Worm (Caenorhabditis elegans): ENCODE data around the gene col-109.

Gene col-109

ce11 chrIV:1834242-1834641 is 14.2 kb upstream of the col-109 start, which contains the start of gene ccm-2:
Gene ccm-2 (plus strand): TSS chrIV:1834628.
- TF ChIP-seq elt-3 (tag; optimal IDR thresholded peaks at IDR 0.05) (no peak), pha-4 (tag; optimal IDR thresholded peaks at IDR 0.05) (no peak), ceh-83 (GFP tag; optimal IDR thresholded peaks at IDR 0.05) (no peak), ceh-43 (GFP tag; optimal IDR thresholded peaks at IDR 0.05) (no peak), blmp-1 (tag; optimal IDR thresholded peaks at IDR 0.05) (no peak)

- no peak for TF ChIP-seq nhr-28 (tag; optimal IDR thresholded peaks at IDR 0.05)
- TF ChIP-seq unc-39 (tag; optimal IDR thresholded peaks at IDR 0.05): no peak
- TF ChIP-seq unc-120 (tag; optimal IDR thresholded peaks at IDR 0.05; ENCODE audit: poor library complexity, severe bottlenecking): no peak
- no peak for TF ChIP-seq elt-1 (tag; optimal IDR thresholded peaks at IDR 0.05; ENCODE audit: borderline replicate concordance, insufficient read depth)
- TF ChIP-seq drap-1 (GFP tag; optimal IDR thresholded peaks at IDR 0.05): no peak
- no peak for TF ChIP-seq blmp-1 (tag; optimal IDR thresholded peaks at IDR 0.05)
- TF ChIP-seq ztf-11 (tag; optimal IDR thresholded peaks at IDR 0.05): no peak
- TF ChIP-seq cnd-1 (tag; optimal IDR thresholded peaks at IDR 0.05): no peak
- TF ChIP-seq nhr-237 (tag; optimal IDR thresholded peaks at IDR 0.05): no peak
These were observed 13.1 kb upstream of the col-109 start for ce11 chrIV:1833115-1833514.

- TF ChIP-seq nhr-12 (tag; optimal IDR thresholded peaks at IDR 0.05): no peak
- no peak for TF ChIP-seq unc-120 (tag; optimal IDR thresholded peaks at IDR 0.05; ENCODE audit: poor library complexity, severe bottlenecking)
- TF ChIP-seq nhr-237 (tag; optimal IDR thresholded peaks at IDR 0.05): no peak
- TF ChIP-seq unc-62 (GFP tag; optimal IDR thresholded peaks at IDR 0.05): no peak
- TF ChIP-seq ceh-83 (GFP tag; optimal IDR thresholded peaks at IDR 0.05): no peak
- TF ChIP-seq zip-8 (tag; optimal IDR thresholded peaks at IDR 0.05): no peak
- TF ChIP-seq drap-1 (GFP tag; optimal IDR thresholded peaks at IDR 0.05): no peak
- no peak for TF ChIP-seq ztf-11 (tag; optimal IDR thresholded peaks at IDR 0.05)
- TF ChIP-seq lin-32 (GFP tag; optimal IDR thresholded peaks at IDR 0.05): no peak
- no peak for TF ChIP-seq tbx-8 (GFP tag; optimal IDR thresholded peaks at IDR 0.05)
- no peak for TF ChIP-seq sem-2 (GFP tag; optimal IDR thresholded peaks at IDR 0.05)
- no peak for TF ChIP-seq bed-3 (GFP tag; optimal IDR thresholded peaks at IDR 0.05)
- no peak for TF ChIP-seq elt-1 (tag; optimal IDR thresholded peaks at IDR 0.05; ENCODE audit: borderline replicate concordance, insufficient read depth)
- TF ChIP-seq lsy-2 (tag; optimal IDR thresholded peaks at IDR 0.05): no peak
- no peak for TF ChIP-seq mls-2 (tag; optimal IDR thresholded peaks at IDR 0.05)
- no peak for TF ChIP-seq nhr-28 (tag; optimal IDR thresholded peaks at IDR 0.05)
- TF ChIP-seq M03D4.4 (tag; optimal IDR thresholded peaks at IDR 0.05): no peak
- TF ChIP-seq unc-39 (tag; optimal IDR thresholded peaks at IDR 0.05): no peak
- no peak for TF ChIP-seq sptf-1 (tag; optimal IDR thresholded peaks at IDR 0.05)
- TF ChIP-seq blmp-1 (tag; optimal IDR thresholded peaks at IDR 0.05): no peak
These were observed 7.3 kb upstream of the col-109 start for ce11 chrIV:1827362-1827761.

ce11 chrIV:1826737-1827136 is 6.7 kb upstream of the col-109 start:
- TF ChIP-seq tbx-8 (GFP tag; optimal IDR thresholded peaks at IDR 0.05) (no peak), ces-1 (GFP tag; optimal IDR thresholded peaks at IDR 0.05) (peak; percentile 93)

- TF ChIP-seq unc-120 (tag; optimal IDR thresholded peaks at IDR 0.05; ENCODE audit: poor library complexity, severe bottlenecking) (peak; percentile 12), hlh-1 (tag; optimal IDR thresholded peaks at IDR 0.05) (no peak), mab-5 (tag; optimal IDR thresholded peaks at IDR 0.05) (no peak), nhr-76 (tag; optimal IDR thresholded peaks at IDR 0.05) (no peak), unc-39 (tag; optimal IDR thresholded peaks at IDR 0.05) (no peak), lsy-2 (tag; optimal IDR thresholded peaks at IDR 0.05) (no peak), sem-2 (GFP tag; optimal IDR thresholded peaks at IDR 0.05) (no peak), mep-1 (tag; optimal IDR thresholded peaks at IDR 0.05) (no peak), ces-1 (GFP tag; optimal IDR thresholded peaks at IDR 0.05) (peak; percentile 84), flh-1 (GFP tag; optimal IDR thresholded peaks at IDR 0.05) (no peak), sptf-1 (tag; optimal IDR thresholded peaks at IDR 0.05) (peak; percentile 16), mls-2 (tag; optimal IDR thresholded peaks at IDR 0.05) (peak; percentile 25), zip-8 (tag; optimal IDR thresholded peaks at IDR 0.05) (no peak), pha-4 (tag; optimal IDR thresholded peaks at IDR 0.05) (no peak), blmp-1 (tag; optimal IDR thresholded peaks at IDR 0.05) (no peak), ceh-39 (tag; optimal IDR thresholded peaks at IDR 0.05) (no peak), lin-13 (tag; optimal IDR thresholded peaks at IDR 0.05) (no peak), ztf-11 (tag; optimal IDR thresholded peaks at IDR 0.05) (no peak), ham-2 (GFP tag; optimal IDR thresholded peaks at IDR 0.05) (no peak)
These were observed 5.7 kb upstream of the col-109 start for ce11 chrIV:1825789-1826188.
